Fruit fly (Drosophila melanogaster) whole organism, prepupa: Measurements from ENCODE around the gene CG15169.

Experiments used
- OdsH ChIP-seq: fragments of 200-800 bp; sonication (Bioruptor generic); optimal IDR thresholded peaks from 3 replicates; lab custom pipeline; 2016; ENCODE audit warnings: missing biosample characterization, missing genetic modification characterization
- Sox102F ChIP-seq: fragments of 200-800 bp; sonication (Bioruptor generic); optimal IDR thresholded peaks from 2 replicates; lab custom pipeline; 2016; ENCODE audit warnings: missing biosample characterization, mild to moderate bottlenecking, missing genetic modification characterization
- acj6 ChIP-seq: fragments of 200-800 bp; sonication (Bioruptor generic); optimal IDR thresholded peaks from 3 replicates; lab custom pipeline; 2016; ENCODE audit warnings: missing biosample characterization, missing genetic modification characterization

- peak; percentile 46 for TF ChIP-seq Sox102F (GFP tag; lab: Kevin White, UChicago)
- TF ChIP-seq OdsH, result peak; percentile 78
- peak; percentile 82 for TF ChIP-seq acj6 (GFP tag; lab: Kevin White, UChicago)
Observed at dm6 chr2L:18946636-18947514, 43.9 kb upstream of the CG15169 start.
